Worm (Caenorhabditis elegans) whole organism, late embryonic: Measurements from ENCODE around the gene fbxa-85.

Experiments
- C38D4.7 ChIP-seq: fragments of 200-800 bp; sonication (Bioruptor generic); optimal IDR thresholded peaks from 2 replicates; lab custom pipeline; 2018; ENCODE audit warnings: mild to moderate bottlenecking, missing genetic modification characterization, moderate library complexity, missing compliant biosample characterization
- F13H6.1 ChIP-seq: sonication (generic microtip); optimal IDR thresholded peaks from 2 replicates; lab custom pipeline; 2016; ENCODE audit warnings: missing genetic modification characterization, missing compliant biosample characterization
- K09A11.1 ChIP-seq: sonication (generic microtip); optimal IDR thresholded peaks from 2 replicates; lab custom pipeline; 2017; ENCODE audit warnings: antibody characterized with exemption, mild to moderate bottlenecking, missing genetic modification characterization, missing compliant biosample characterization; ENCODE audit not compliant: insufficient read depth
- T23F11.4 ChIP-seq: fragments of 200-800 bp; sonication (Bioruptor generic); optimal IDR thresholded peaks from 2 replicates; lab custom pipeline; 2018; ENCODE audit warnings: mild to moderate bottlenecking, missing genetic modification characterization, missing compliant biosample characterization
- Y22D7AL.16 ChIP-seq: sonication (generic microtip); optimal IDR thresholded peaks from 2 replicates; lab custom pipeline; 2016; ENCODE audit warnings: missing genetic modification characterization, missing compliant biosample characterization
- ahr-1 ChIP-seq: sonication (generic microtip); optimal IDR thresholded peaks from 2 replicates; lab custom pipeline; 2016; ENCODE audit warnings: missing genetic modification characterization, missing compliant biosample characterization
- ceh-18 ChIP-seq: sonication (generic microtip); optimal IDR thresholded peaks from 2 replicates; lab custom pipeline; 2016; ENCODE audit warnings: missing genetic modification characterization, missing compliant biosample characterization
- ceh-19 ChIP-seq: fragments of 200-800 bp; sonication (Bioruptor generic); optimal IDR thresholded peaks from 2 replicates; lab custom pipeline; 2018; ENCODE audit warnings: mild to moderate bottlenecking, missing genetic modification characterization, missing compliant biosample characterization
- ceh-2 ChIP-seq: sonication (generic microtip); optimal IDR thresholded peaks from 2 replicates; lab custom pipeline; 2016; ENCODE audit warnings: missing genotype, missing genetic modification characterization, missing compliant biosample characterization
- ceh-24 ChIP-seq: sonication (generic microtip); optimal IDR thresholded peaks from 2 replicates; lab custom pipeline; 2016; ENCODE audit warnings: mild to moderate bottlenecking, missing genetic modification characterization, missing compliant biosample characterization
- ceh-30 ChIP-seq: fragments of 150-350 bp; optimal IDR thresholded peaks from 2 replicates; lab custom pipeline; 2014; ENCODE audit warnings: missing biosample characterization, missing genetic modification characterization
- ceh-31 ChIP-seq: sonication (generic microtip); optimal IDR thresholded peaks from 2 replicates; lab custom pipeline; 2016; ENCODE audit warnings: missing genetic modification characterization, missing compliant biosample characterization
- ceh-34 ChIP-seq: sonication (generic microtip); optimal IDR thresholded peaks from 2 replicates; lab custom pipeline; 2016; ENCODE audit warnings: mild to moderate bottlenecking, missing genetic modification characterization, missing compliant biosample characterization
- ceh-45 ChIP-seq: fragments of 200-800 bp; sonication (Bioruptor generic); IDR thresholded peaks from 2 replicates; pipeline ENCODE4 v1.3.6; 2022; ENCODE audit warnings: missing genetic modification reagents, missing genetic modification characterization, missing compliant biosample characterization
- ceh-6 ChIP-seq: fragments of 200-800 bp; sonication (Bioruptor generic); optimal IDR thresholded peaks from 2 replicates; lab custom pipeline; 2018; ENCODE audit warnings: mild to moderate bottlenecking, missing genetic modification characterization, missing compliant biosample characterization
- ceh-9 ChIP-seq: sonication (generic microtip); optimal IDR thresholded peaks from 2 replicates; lab custom pipeline; 2016; ENCODE audit warnings: mild to moderate bottlenecking, missing genetic modification characterization, inconsistent platforms, missing compliant biosample characterization
- dmd-4 ChIP-seq: sonication (generic microtip); optimal IDR thresholded peaks from 2 replicates; lab custom pipeline; 2016; ENCODE audit warnings: borderline replicate concordance, missing genetic modification characterization, missing compliant biosample characterization
- dve-1 ChIP-seq: sonication (generic microtip); optimal IDR thresholded peaks from 2 replicates; lab custom pipeline; 2017; ENCODE audit warnings: antibody characterized with exemption, mild to moderate bottlenecking, missing genetic modification characterization, missing compliant biosample characterization
- elt-2 ChIP-seq: sonication (generic microtip); optimal IDR thresholded peaks from 2 replicates; lab custom pipeline; 2016; ENCODE audit warnings: missing genetic modification reagents, missing genetic modification characterization, missing compliant biosample characterization
- ets-4 ChIP-seq: sonication (generic microtip); optimal IDR thresholded peaks from 2 replicates; lab custom pipeline; 2016; ENCODE audit warnings: missing genetic modification characterization, missing compliant biosample characterization
- fkh-10 ChIP-seq: fragments of 150-350 bp; optimal IDR thresholded peaks from 2 replicates; lab custom pipeline; 2014; ENCODE audit warnings: missing biosample characterization, missing genetic modification reagents, missing genetic modification characterization
- fkh-6 ChIP-seq: sonication (generic microtip); optimal IDR thresholded peaks from 2 replicates; lab custom pipeline; 2016; ENCODE audit warnings: missing genetic modification characterization, missing compliant biosample characterization
- gmeb-2 ChIP-seq: sonication (generic microtip); optimal IDR thresholded peaks from 2 replicates; lab custom pipeline; 2016; ENCODE audit warnings: missing genetic modification characterization, inconsistent platforms, missing compliant biosample characterization
- hlh-8 ChIP-seq: sonication (generic microtip); optimal IDR thresholded peaks from 2 replicates; lab custom pipeline; 2016; ENCODE audit warnings: missing genotype, missing genetic modification characterization, missing compliant biosample characterization
- lim-6 ChIP-seq: sonication (generic microtip); optimal IDR thresholded peaks from 2 replicates; lab custom pipeline; 2016; ENCODE audit warnings: missing genetic modification characterization, missing compliant biosample characterization
- lin-11 ChIP-seq: fragments of 200-800 bp; sonication (Bioruptor generic); optimal IDR thresholded peaks from 2 replicates; lab custom pipeline; 2018; ENCODE audit warnings: mild to moderate bottlenecking, missing genetic modification characterization, missing compliant biosample characterization
- madf-2 ChIP-seq: sonication (generic microtip); optimal IDR thresholded peaks from 2 replicates; lab custom pipeline; 2017; ENCODE audit warnings: missing genetic modification characterization, missing compliant biosample characterization
- mec-3 ChIP-seq: sonication (generic microtip); optimal IDR thresholded peaks from 2 replicates; lab custom pipeline; 2016; ENCODE audit warnings: borderline replicate concordance, missing genetic modification characterization, missing compliant biosample characterization
- nhr-11 ChIP-seq: fragments of 150-350 bp; optimal IDR thresholded peaks from 2 replicates; lab custom pipeline; 2014; ENCODE audit warnings: missing biosample characterization, missing genetic modification characterization
- pag-3 ChIP-seq: sonication (generic microtip); optimal IDR thresholded peaks from 2 replicates; lab custom pipeline; 2016; ENCODE audit warnings: missing compliant biosample characterization, missing genetic modification characterization, borderline replicate concordance
- pat-9 ChIP-seq: fragments of 200-800 bp; sonication (Bioruptor generic); optimal IDR thresholded peaks from 2 replicates; lab custom pipeline; 2018; ENCODE audit warnings: mild to moderate bottlenecking, missing genetic modification characterization, moderate library complexity, missing compliant biosample characterization
- pha-2 ChIP-seq: sonication (generic microtip); optimal IDR thresholded peaks from 2 replicates; lab custom pipeline; 2017; ENCODE audit warnings: mild to moderate bottlenecking, missing genetic modification characterization, missing compliant biosample characterization
- pqm-1 ChIP-seq: sonication (generic microtip); optimal IDR thresholded peaks from 2 replicates; lab custom pipeline; 2016; ENCODE audit warnings: missing genetic modification characterization, missing compliant biosample characterization
- pros-1 ChIP-seq: fragments of 150-350 bp; optimal IDR thresholded peaks from 2 replicates; lab custom pipeline; 2014; ENCODE audit warnings: missing biosample characterization, missing genetic modification reagents, missing genetic modification characterization
- rnt-1 ChIP-seq: sonication (generic microtip); optimal IDR thresholded peaks from 2 replicates; lab custom pipeline; 2016; ENCODE audit warnings: missing genetic modification characterization, missing compliant biosample characterization
- sdc-2 ChIP-seq: sonication (generic microtip); optimal IDR thresholded peaks from 2 replicates; lab custom pipeline; 2016; ENCODE audit warnings: missing genotype, missing genetic modification characterization, missing compliant biosample characterization
- sox-4 ChIP-seq: sonication (generic microtip); optimal IDR thresholded peaks from 2 replicates; lab custom pipeline; 2017; ENCODE audit warnings: mild to moderate bottlenecking, missing genetic modification characterization, inconsistent platforms, missing compliant biosample characterization
- syd-9 ChIP-seq: sonication (generic microtip); optimal IDR thresholded peaks from 2 replicates; lab custom pipeline; 2016; ENCODE audit warnings: mild to moderate bottlenecking, missing genetic modification characterization, moderate library complexity, missing compliant biosample characterization
- unc-3 ChIP-seq, 2 experiments: fragments of 200-800 bp in 1 of 2; sonication (Bioruptor generic) in 1 of 2; sonication (generic microtip) in 1 of 2; conservative IDR thresholded peaks in 1 of 2; optimal IDR thresholded peaks in 1 of 2; 2 replicates each; pipeline versions ENCODE4 v1.3.6 to Lab custom; 2016 to 2022; ENCODE audit warnings: missing compliant biosample characterization in 2 of 2, missing genetic modification characterization in 2 of 2, missing genetic modification reagents in 1 of 2

The fbxa-85 gene

ce11 chrV:17232403-17232802, 26.6 kb upstream of the fbxa-85 start:
- TF ChIP-seq ets-4 (tag; lab: Kevin White, UChicago) = no peak
- TF ChIP-seq Y22D7AL.16 = no peak
- TF ChIP-seq ceh-19 (GFP tag; lab: Kevin White, UChicago) = no peak
- TF ChIP-seq mec-3 (tag; lab: Kevin White, UChicago) = no peak
- no peak for TF ChIP-seq ceh-31 (tag; lab: Kevin White, UChicago)

- TF ChIP-seq rnt-1 (tag; lab: Kevin White, UChicago) (no peak), ceh-34 (no peak), fkh-6 (no peak), dmd-4 (tag; lab: Kevin White, UChicago) (no peak), ceh-24 (tag; lab: Kevin White, UChicago) (no peak), pat-9 (tag; lab: Kevin White, UChicago) (no peak), gmeb-2 (tag; lab: Kevin White, UChicago) (no peak), madf-2 (no peak), syd-9 (no peak), sdc-2 (tag; lab: Kevin White, UChicago) (no peak), C38D4.7 (GFP tag; lab: Kevin White, UChicago) (no peak), elt-2 (tag; lab: Kevin White, UChicago) (no peak), ceh-18 (no peak), ceh-2 (tag; lab: Kevin White, UChicago) (no peak)
- TF ChIP-seq, all 69 proteins: peak for 0
These were observed 22.6 kb upstream of the fbxa-85 start, which contains the start of gene T19C9.10 for ce11 chrV:17236345-17236744. Gene T19C9.10 (plus strand): TSS chrV:17236592.

- TF ChIP-seq ceh-30 (no peak), fkh-10 (GFP tag; lab: Kevin White, UChicago) (no peak), ceh-18 (no peak), pha-2 (tag; lab: Kevin White, UChicago) (no peak), elt-2 (tag; lab: Kevin White, UChicago) (no peak), dmd-4 (tag; lab: Kevin White, UChicago) (no peak), ceh-19 (GFP tag; lab: Kevin White, UChicago) (no peak), ceh-2 (tag; lab: Kevin White, UChicago) (no peak), ahr-1 (no peak), dve-1 (tag; lab: Kevin White, UChicago) (no peak), hlh-8 (tag; lab: Kevin White, UChicago) (no peak), fkh-6 (no peak), pqm-1 (tag; lab: Kevin White, UChicago) (no peak)
These were observed 20.2 kb upstream of the fbxa-85 start, which contains the start of gene T19C9.8 for ce11 chrV:17238799-17239198. Gene T19C9.8 (plus strand): TSS chrV:17239097.

ce11 chrV:17240579-17241277, 18.2 kb upstream of the fbxa-85 start:
- TF ChIP-seq T23F11.4 (GFP tag; lab: Kevin White, UChicago) = no peak
- no peak for TF ChIP-seq pag-3 (tag; lab: Kevin White, UChicago)
- no peak for TF ChIP-seq ceh-18
- no peak for TF ChIP-seq lim-6 (tag; lab: Kevin White, UChicago)

- TF ChIP-seq fkh-10 (GFP tag; lab: Kevin White, UChicago) = no peak
- peak; percentile 32 for TF ChIP-seq elt-2 (tag; lab: Kevin White, UChicago)
- no peak for TF ChIP-seq ahr-1
These were observed 17.7 kb upstream of the fbxa-85 start for ce11 chrV:17241278-17241661.

ce11 chrV:17242552-17242951, 16.4 kb upstream of the fbxa-85 start, which contains the start of gene Y68A4B.3:
Gene Y68A4B.3 (minus strand): TSS chrV:17242652.
- no peak for TF ChIP-seq pha-2 (tag; lab: Kevin White, UChicago)
- no peak for TF ChIP-seq ceh-6
- no peak for TF ChIP-seq ceh-18
- TF ChIP-seq pros-1 (tag; lab: Kevin White, UChicago) = no peak
- no peak for TF ChIP-seq F13H6.1 (tag; lab: Kevin White, UChicago)
- no peak for TF ChIP-seq lin-11 (tag; lab: Kevin White, UChicago)
- no peak for TF ChIP-seq C38D4.7 (GFP tag; lab: Kevin White, UChicago)
- TF ChIP-seq sox-4 (tag; lab: Kevin White, UChicago) = no peak
- no peak for TF ChIP-seq nhr-11 (tag; lab: Kevin White, UChicago)
- no peak for TF ChIP-seq Y22D7AL.16
- no peak for TF ChIP-seq lim-6 (tag; lab: Kevin White, UChicago)
- no peak for TF ChIP-seq ceh-9 (tag; lab: Kevin White, UChicago)
- TF ChIP-seq K09A11.1 (tag; lab: Kevin White, UChicago) = no peak
- TF ChIP-seq ceh-45 = no peak
- no peak for TF ChIP-seq unc-3 (GFP tag; conservative IDR thresholded peaks at IDR 0.05; lab: Robert Waterston, UW)
- TF ChIP-seq unc-3 (tag; optimal IDR thresholded peaks at IDR 0.05; lab: Kevin White, UChicago) = no peak
- TF ChIP-seq elt-2 (tag; lab: Kevin White, UChicago) = no peak
- no peak for TF ChIP-seq pat-9 (tag; lab: Kevin White, UChicago)
- TF ChIP-seq, all 69 proteins: peak for 0
